Worm (Caenorhabditis elegans) whole organism, mixed stage, embryonic: Measurements from ENCODE around the gene gfat-1.

Experiments
- ceh-43 ChIP-seq: fragments of 200-800 bp; sonication (Bioruptor generic); optimal IDR thresholded peaks from 2 replicates; lab custom pipeline; 2018; ENCODE audit warnings: mild to moderate bottlenecking, missing genetic modification characterization, moderate library complexity, missing compliant biosample characterization
- cnd-1 ChIP-seq: fragments of 200-800 bp; sonication (Bioruptor generic); optimal IDR thresholded peaks from 2 replicates; lab custom pipeline; 2018; ENCODE audit warnings: mild to moderate bottlenecking, missing genetic modification characterization, missing compliant biosample characterization
- lin-13 ChIP-seq: fragments of 150-350 bp; optimal IDR thresholded peaks from 2 replicates; lab custom pipeline; 2014; ENCODE audit warnings: missing biosample characterization, missing genetic modification characterization
- lsy-2 ChIP-seq: fragments of 150-350 bp; optimal IDR thresholded peaks from 2 replicates; lab custom pipeline; 2014; ENCODE audit warnings: missing biosample characterization, missing genetic modification characterization
- nhr-12 ChIP-seq: fragments of 150-350 bp; optimal IDR thresholded peaks from 2 replicates; lab custom pipeline; 2014; ENCODE audit warnings: missing biosample characterization, missing genetic modification characterization
- nhr-237 ChIP-seq: fragments of 150-350 bp; optimal IDR thresholded peaks from 2 replicates; lab custom pipeline; 2014; ENCODE audit warnings: missing biosample characterization, missing genetic modification characterization
- pha-4 ChIP-seq: fragments of 150-350 bp; optimal IDR thresholded peaks from 2 replicates; lab custom pipeline; 2018; ENCODE audit warnings: missing biosample characterization, missing genetic modification reagents, missing genetic modification characterization
- snpc-4 ChIP-seq: fragments of 150-350 bp; optimal IDR thresholded peaks from 2 replicates; lab custom pipeline; 2014; ENCODE audit warnings: missing biosample characterization, missing genetic modification characterization

- TF ChIP-seq snpc-4 (tag; lab: Kevin White, UChicago) (no peak), pha-4 (tag; lab: Kevin White, UChicago) (no peak), nhr-12 (no peak), cnd-1 (tag; lab: Kevin White, UChicago) (no peak), nhr-237 (tag; lab: Kevin White, UChicago) (no peak), ceh-43 (GFP tag; lab: Kevin White, UChicago) (no peak), lsy-2 (tag; lab: Kevin White, UChicago) (no peak), lin-13 (tag; lab: Kevin White, UChicago) (no peak)
Observed at ce11 chrII:11545952-11546325, 49.3 kb downstream of the gfat-1 start.
